Worm (Caenorhabditis elegans) whole organism, L4 larva: Measurements from ENCODE around the gene K09F6.7.

ENCODE experiments used
- Y5F2A.4 ChIP-seq: fragments of 200-800 bp; sonication (Bioruptor generic); optimal IDR thresholded peaks from 2 replicates; lab custom pipeline; 2018; ENCODE audit warnings: mild to moderate bottlenecking, missing genetic modification characterization, missing compliant biosample characterization
- dpl-1 ChIP-seq: fragments of 150-350 bp; optimal IDR thresholded peaks from 2 replicates; lab custom pipeline; 2014; ENCODE audit warnings: missing biosample characterization, missing genetic modification reagents, missing genetic modification characterization
- nhr-28 ChIP-seq: fragments of 150-350 bp; optimal IDR thresholded peaks from 2 replicates; lab custom pipeline; 2014; ENCODE audit warnings: missing biosample characterization, missing genetic modification characterization
- nhr-6 ChIP-seq: fragments of 150-350 bp; optimal IDR thresholded peaks from 2 replicates; lab custom pipeline; 2014; ENCODE audit warnings: missing biosample characterization, missing genetic modification characterization
- snpc-4 ChIP-seq: fragments of 150-350 bp; optimal IDR thresholded peaks from 2 replicates; lab custom pipeline; 2014; ENCODE audit warnings: missing biosample characterization, missing genetic modification characterization
- unc-130 ChIP-seq: sonication (generic microtip); optimal IDR thresholded peaks from 2 replicates; lab custom pipeline; 2016; ENCODE audit warnings: missing genetic modification reagents, missing genetic modification characterization, missing compliant biosample characterization
- unc-62 ChIP-seq, 3 experiments: fragments of 150-350 bp in 1 of 3; sonication (generic microtip); optimal IDR thresholded peaks in 2 of 3; peaks in 1 of 3; 1 replicate in 1 of 3; 2 replicates in 2 of 3; lab custom pipeline; 2014 to 2017; ENCODE audit warnings: missing biosample characterization in 3 of 3, missing genetic modification characterization in 3 of 3, missing genetic modification reagents in 3 of 3, missing genotype in 1 of 3

DNA sequence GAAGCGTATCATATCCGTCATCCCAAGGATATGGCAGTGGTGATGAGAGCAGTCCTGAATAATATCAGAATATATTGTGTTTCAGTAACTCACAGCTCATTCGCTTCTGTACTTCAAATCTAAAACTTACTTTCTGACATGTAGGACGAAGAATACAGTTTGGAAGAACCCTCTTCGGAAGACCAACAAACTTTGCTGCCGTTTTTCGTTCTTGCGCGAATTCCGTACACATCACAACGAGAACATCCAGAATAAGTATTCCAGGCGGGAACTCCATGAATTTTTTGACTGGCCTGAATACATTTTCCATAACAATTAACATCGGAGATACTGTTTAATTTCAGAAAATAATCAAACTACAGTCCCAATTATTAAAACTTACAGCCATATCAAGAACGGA is 14.5 kb downstream of the K09F6.7 start, which contains the start of gene K09F6.15:
- TF ChIP-seq unc-62 (GFP tag; optimal IDR thresholded peaks at IDR 0.05 in 1 of 2; lab: Kevin White, UChicago) (no peak), unc-62 (tag; optimal IDR thresholded peaks at IDR 0.05; lab: Kevin White, UChicago) (no peak), dpl-1 (GFP tag; lab: Kevin White, UChicago) (no peak), nhr-6 (no peak), nhr-28 (no peak), snpc-4 (tag; lab: Kevin White, UChicago) (no peak), Y5F2A.4 (GFP tag; lab: Kevin White, UChicago) (no peak), unc-130 (GFP tag; lab: Kevin White, UChicago) (no peak)
